Worm (Caenorhabditis elegans): ENCODE measurements around the gene erd-2.1.

DNA sequence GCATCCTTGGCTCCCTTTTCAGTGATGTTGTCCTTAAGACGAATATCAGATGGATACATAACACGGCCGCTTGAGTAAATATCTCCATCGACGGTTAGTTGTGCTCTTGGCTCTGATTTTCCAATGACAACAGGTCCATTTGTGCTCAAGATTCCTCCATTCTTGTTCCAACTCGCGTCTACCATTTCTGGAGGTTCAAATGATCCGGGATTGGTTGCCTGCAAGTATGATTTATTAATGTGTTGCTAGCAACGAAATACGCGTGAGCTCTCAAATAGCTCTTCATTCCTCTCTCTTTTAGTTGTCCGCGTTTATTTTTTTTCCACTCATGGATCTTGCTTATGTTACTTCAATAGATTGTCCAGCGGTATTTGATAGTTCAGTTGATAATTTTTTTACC is 25.1 kb upstream of the erd-2.1 start, which contains the start of gene arrd-28:
- no peak for TF ChIP-seq attf-6 (GFP tag; IDR thresholded peaks at IDR 0.05)
- TF ChIP-seq madf-3 (GFP tag; IDR thresholded peaks at IDR 0.05) = no peak
- TF ChIP-seq lsy-27 (tag; optimal IDR thresholded peaks at IDR 0.05; ENCODE audit: borderline replicate concordance, insufficient read depth) = no peak
